Fruit fly (Drosophila melanogaster) whole organism, embryonic: ENCODE data around the gene CG13996.

Source experiments
- Awh ChIP-seq: fragments of 200-800 bp; sonication (Bioruptor generic); IDR thresholded peaks from 2 replicates; pipeline ENCODE4, ENCODE4 v1.3.6; 2022; ENCODE audit warnings: missing biosample characterization, missing genetic modification characterization
- BEAF-32 ChIP-seq: fragments of 200-800 bp; sonication (Bioruptor generic); optimal IDR thresholded peaks from 3 replicates; lab custom pipeline; 2017; ENCODE audit warnings: missing biosample characterization, missing genetic modification characterization, mild to moderate bottlenecking, moderate library complexity, missing genetic modification reagents
- CG10274 ChIP-seq: fragments of 200-800 bp; sonication (Bioruptor generic); optimal IDR thresholded peaks from 3 replicates; lab custom pipeline; 2017; ENCODE audit warnings: missing biosample characterization, mild to moderate bottlenecking, missing genetic modification characterization
- CG11504 ChIP-seq: fragments of 200-800 bp; sonication (Bioruptor generic); optimal IDR thresholded peaks from 3 replicates; lab custom pipeline; 2019; ENCODE audit warnings: missing biosample characterization, mild to moderate bottlenecking, missing genetic modification characterization, moderate library complexity
- CG11560 ChIP-seq: fragments of 200-800 bp; sonication (Bioruptor generic); IDR thresholded peaks from 3 replicates; pipeline ENCODE4 v1.3.6; 2022; ENCODE audit warnings: missing biosample characterization, missing genetic modification characterization
- CG12104 ChIP-seq: fragments of 200-800 bp; sonication (Bioruptor generic); optimal IDR thresholded peaks from 3 replicates; lab custom pipeline; 2016; ENCODE audit warnings: missing biosample characterization, missing genetic modification characterization
- CG14441 ChIP-seq: fragments of 200-800 bp; sonication (Bioruptor generic); IDR thresholded peaks from 2 replicates; pipeline ENCODE4 v1.3.6; 2022; ENCODE audit warnings: missing biosample characterization, missing genetic modification characterization
- CG14710 ChIP-seq: fragments of 200-800 bp; sonication (Bioruptor generic); optimal IDR thresholded peaks from 3 replicates; lab custom pipeline; 2019; ENCODE audit warnings: missing biosample characterization, mild to moderate bottlenecking, missing genetic modification characterization, moderate library complexity
- CG17912 ChIP-seq: fragments of 200-800 bp; sonication (Bioruptor generic); optimal IDR thresholded peaks from 2 replicates; lab custom pipeline; 2018; ENCODE audit warnings: missing biosample characterization, mild to moderate bottlenecking, missing genetic modification characterization
- CG2116 ChIP-seq: fragments of 200-800 bp; sonication (Bioruptor generic); optimal IDR thresholded peaks from 3 replicates; lab custom pipeline; 2018; ENCODE audit warnings: missing biosample characterization, mild to moderate bottlenecking, missing genetic modification characterization
- CG2199 ChIP-seq: fragments of 200-800 bp; sonication (Bioruptor generic); IDR thresholded peaks from 3 replicates; pipeline ENCODE4 v1.3.6; 2022; ENCODE audit warnings: missing biosample characterization, missing genetic modification characterization
- CG3163 ChIP-seq: fragments of 200-800 bp; sonication (Bioruptor generic); optimal IDR thresholded peaks from 3 replicates; lab custom pipeline; 2016; ENCODE audit warnings: missing biosample characterization, missing genetic modification characterization
- CG3726 ChIP-seq: fragments of 200-800 bp; sonication (Bioruptor generic); IDR thresholded peaks from 3 replicates; pipeline ENCODE4, ENCODE4 v1.3.6; 2022; ENCODE audit warnings: missing biosample characterization, missing genetic modification characterization
- CG4360 ChIP-seq: fragments of 200-800 bp; sonication (Bioruptor generic); IDR thresholded peaks from 2 replicates; pipeline ENCODE4 v1.3.6; 2022; ENCODE audit warnings: missing biosample characterization, missing genetic modification characterization
- CG4707 ChIP-seq: fragments of 200-800 bp; sonication (Bioruptor generic); optimal IDR thresholded peaks from 2 replicates; lab custom pipeline; 2018; ENCODE audit warnings: missing biosample characterization, mild to moderate bottlenecking, missing genetic modification characterization, moderate library complexity
- CG8359 ChIP-seq: fragments of 200-800 bp; sonication (Bioruptor generic); optimal IDR thresholded peaks from 2 replicates; lab custom pipeline; 2017; ENCODE audit warnings: missing biosample characterization, mild to moderate bottlenecking, missing genetic modification characterization, borderline replicate concordance
- CG9797 ChIP-seq: fragments of 200-800 bp; sonication (Bioruptor generic); optimal IDR thresholded peaks from 3 replicates; lab custom pipeline; 2018; ENCODE audit warnings: missing biosample characterization, mild to moderate bottlenecking, missing genetic modification characterization
- CG9817 ChIP-seq: fragments of 200-800 bp; sonication (Bioruptor generic); optimal IDR thresholded peaks from 2 replicates; lab custom pipeline; 2018; ENCODE audit warnings: missing biosample characterization, mild to moderate bottlenecking, missing genetic modification characterization, moderate library complexity
- Gsc ChIP-seq: fragments of 200-800 bp; sonication (Bioruptor generic); IDR thresholded peaks from 2 replicates; pipeline ENCODE4 v1.3.6; 2022; ENCODE audit warnings: missing biosample characterization, missing genetic modification characterization
- HLH4C ChIP-seq: fragments of 200-800 bp; sonication (Bioruptor generic); IDR thresholded peaks from 3 replicates; pipeline ENCODE4 v1.3.6; 2022; ENCODE audit warnings: missing biosample characterization, missing genetic modification characterization; ENCODE audit not compliant: partially characterized antibody
- Hey ChIP-seq: fragments of 200-800 bp; sonication (Bioruptor generic); optimal IDR thresholded peaks from 3 replicates; lab custom pipeline; 2018; ENCODE audit warnings: missing biosample characterization, mild to moderate bottlenecking, missing genetic modification characterization
- HmgZ ChIP-seq: fragments of 200-800 bp; sonication (Bioruptor generic); optimal IDR thresholded peaks from 2 replicates; lab custom pipeline; 2018; ENCODE audit warnings: missing biosample characterization, mild to moderate bottlenecking, missing genetic modification characterization
- Hmx ChIP-seq: fragments of 200-800 bp; sonication (Bioruptor generic); optimal IDR thresholded peaks from 2 replicates; lab custom pipeline; 2016; ENCODE audit warnings: missing biosample characterization, missing genetic modification characterization
- Hr39 ChIP-seq: fragments of >200 bp; optimal IDR thresholded peaks from 2 replicates; lab custom pipeline; 2017
- Max ChIP-seq: fragments of 200-800 bp; sonication (Bioruptor generic); optimal IDR thresholded peaks from 2 replicates; lab custom pipeline; 2016; ENCODE audit warnings: missing biosample characterization, mild to moderate bottlenecking, missing genetic modification characterization
- Meics ChIP-seq: fragments of 200-800 bp; sonication (Bioruptor generic); optimal IDR thresholded peaks from 2 replicates; lab custom pipeline; 2017; ENCODE audit warnings: missing biosample characterization, mild to moderate bottlenecking, missing genetic modification characterization
- Mrtf ChIP-seq: fragments of 200-800 bp; sonication (Bioruptor generic); IDR thresholded peaks from 3 replicates; pipeline ENCODE4 v1.3.6; 2022; ENCODE audit warnings: missing biosample characterization, missing genetic modification characterization
- Neu2 ChIP-seq: fragments of 200-800 bp; sonication (Bioruptor generic); optimal IDR thresholded peaks from 3 replicates; lab custom pipeline; 2016; ENCODE audit warnings: missing biosample characterization, missing genetic modification characterization, borderline replicate concordance
- Nf-YA ChIP-seq: fragments of 200-800 bp; sonication (Bioruptor generic); IDR thresholded peaks from 2 replicates; pipeline ENCODE4 v1.3.6; 2022; ENCODE audit warnings: missing biosample characterization, missing genetic modification characterization
- Stat92E ChIP-seq, 3 experiments: fragments of >200 bp in 2 of 3; fragments of 200-800 bp in 1 of 3; sonication (Bioruptor generic) in 1 of 3; optimal IDR thresholded peaks; 2 replicates each; lab custom pipeline; 2017 to 2019; ENCODE audit warnings: missing biosample characterization in 3 of 3, missing genetic modification characterization in 3 of 3, mild to moderate bottlenecking in 1 of 3, moderate library complexity in 1 of 3
- Usf ChIP-seq: fragments of 200-800 bp; sonication (Bioruptor generic); optimal IDR thresholded peaks from 2 replicates; lab custom pipeline; 2017; ENCODE audit warnings: missing genotype, missing biosample characterization, missing genetic modification characterization
- ara ChIP-seq: fragments of 200-800 bp; sonication (Bioruptor generic); IDR thresholded peaks from 2 replicates; pipeline ENCODE4 v1.3.6; 2022; ENCODE audit warnings: missing biosample characterization, missing genetic modification characterization
- bsh ChIP-seq, 2 experiments: fragments of 200-800 bp; sonication (Bioruptor generic); optimal IDR thresholded peaks; 2 replicates each; lab custom pipeline; 2017 to 2018; ENCODE audit warnings: mild to moderate bottlenecking in 2 of 2, missing biosample characterization in 2 of 2, missing genetic modification characterization in 2 of 2, moderate library complexity in 1 of 2
- dimm ChIP-seq: fragments of 200-800 bp; sonication (Bioruptor generic); IDR thresholded peaks from 2 replicates; pipeline ENCODE4 v1.3.6; 2022; ENCODE audit warnings: missing biosample characterization, missing genetic modification characterization
- ems ChIP-seq: fragments of 200-800 bp; sonication (Bioruptor generic); optimal IDR thresholded peaks from 3 replicates; lab custom pipeline; 2016; ENCODE audit warnings: missing biosample characterization, missing genetic modification characterization
- exex ChIP-seq: fragments of 200-800 bp; sonication (Bioruptor generic); optimal IDR thresholded peaks from 4 replicates; lab custom pipeline; 2018; ENCODE audit warnings: missing biosample characterization, mild to moderate bottlenecking, missing genetic modification characterization, moderate library complexity
- gro ChIP-seq: fragments of 200-800 bp; sonication (Bioruptor generic); optimal IDR thresholded peaks from 2 replicates; lab custom pipeline; 2016; ENCODE audit warnings: missing biosample characterization, missing genetic modification characterization
- hb ChIP-seq: fragments of 200-800 bp; sonication (Bioruptor generic); IDR thresholded peaks from 3 replicates; pipeline ENCODE4 v1.3.6; 2022; ENCODE audit warnings: missing biosample characterization, missing genetic modification characterization; ENCODE audit not compliant: partially characterized antibody
- jumu ChIP-seq: fragments of 200-800 bp; sonication (Bioruptor generic); optimal IDR thresholded peaks from 3 replicates; lab custom pipeline; 2016; ENCODE audit warnings: missing biosample characterization, missing genetic modification characterization
- kah ChIP-seq: fragments of 200-800 bp; sonication (Bioruptor generic); optimal IDR thresholded peaks from 2 replicates; lab custom pipeline; 2018; ENCODE audit warnings: missing biosample characterization, mild to moderate bottlenecking, missing genetic modification characterization
- lilli ChIP-seq: fragments of 200-800 bp; sonication (Bioruptor generic); optimal IDR thresholded peaks from 3 replicates; lab custom pipeline; 2016; ENCODE audit warnings: missing biosample characterization, missing genetic modification characterization
- lola ChIP-seq, 3 experiments: fragments of >200 bp in 2 of 3; fragments of 200-800 bp in 1 of 3; sonication (Bioruptor generic) in 1 of 3; optimal IDR thresholded peaks; 2 replicates each; lab custom pipeline; 2017 to 2019; ENCODE audit warnings: missing biosample characterization in 3 of 3, missing genetic modification characterization in 3 of 3, mild to moderate bottlenecking in 1 of 3, moderate library complexity in 1 of 3
- luna ChIP-seq: fragments of 200-800 bp; sonication (Bioruptor generic); optimal IDR thresholded peaks from 2 replicates; lab custom pipeline; 2016; ENCODE audit warnings: missing biosample characterization, missing genetic modification characterization
- prd ChIP-seq, 3 experiments: fragments of >200 bp in 2 of 3; fragments of 200-800 bp in 1 of 3; sonication (Bioruptor generic) in 1 of 3; optimal IDR thresholded peaks in 2 of 3; IDR thresholded peaks in 1 of 3; 2 replicates in 2 of 3; 3 replicates in 1 of 3; pipeline versions ENCODE4 v1.3.6 to Lab custom; 2017 to 2022; ENCODE audit warnings: missing biosample characterization in 1 of 3, missing genetic modification characterization in 1 of 3
- pum ChIP-seq: fragments of 200-800 bp; sonication (Bioruptor generic); optimal IDR thresholded peaks from 2 replicates; lab custom pipeline; 2016; ENCODE audit warnings: missing biosample characterization, missing genetic modification characterization
- ro ChIP-seq: fragments of 200-800 bp; sonication (Bioruptor generic); IDR thresholded peaks from 2 replicates; pipeline ENCODE4 v1.3.6; 2022; ENCODE audit warnings: missing biosample characterization, missing genetic modification characterization
- sc ChIP-seq, 3 experiments: fragments of >200 bp in 2 of 3; fragments of 200-800 bp in 1 of 3; sonication (Bioruptor generic) in 1 of 3; optimal IDR thresholded peaks; 2 replicates in 2 of 3; 3 replicates in 1 of 3; lab custom pipeline; 2017; ENCODE audit warnings: mild to moderate bottlenecking in 1 of 3, missing biosample characterization in 1 of 3, missing genetic modification characterization in 1 of 3, missing genetic modification reagents in 1 of 3
- trem ChIP-seq: fragments of 200-800 bp; optimal IDR thresholded peaks from 3 replicates; lab custom pipeline; 2019; ENCODE audit warnings: missing biosample characterization, mild to moderate bottlenecking, missing genetic modification characterization, moderate library complexity
- unpg ChIP-seq: fragments of 200-800 bp; sonication (Bioruptor generic); optimal IDR thresholded peaks from 3 replicates; lab custom pipeline; 2018; ENCODE audit warnings: missing biosample characterization, mild to moderate bottlenecking, missing genetic modification characterization, moderate library complexity

Gene CG13996

DNA sequence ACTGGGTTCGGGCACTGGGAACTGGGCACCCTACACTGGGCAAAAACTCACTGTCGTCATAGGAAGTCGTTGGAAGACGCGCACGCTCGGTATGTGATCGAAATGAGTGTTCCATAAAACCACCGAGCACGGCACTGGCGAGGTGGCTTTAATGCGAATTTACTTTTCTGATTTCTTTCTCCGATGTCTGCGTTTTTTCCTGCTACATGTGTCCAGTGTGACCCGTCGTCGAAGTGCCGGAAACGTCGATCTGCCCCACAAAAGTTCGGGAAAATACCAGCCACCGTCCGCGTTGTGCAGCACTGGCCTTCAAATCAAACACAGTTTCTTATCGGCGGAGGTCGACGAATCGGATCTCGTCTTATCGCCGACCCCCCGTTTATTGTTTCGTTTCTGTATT lies 21.4 kb upstream of the CG13996 start, which contains the start of gene Kdm5 (continued):
- TF ChIP-seq ara (GFP tag; lab: Robert Waterston, UW) (peak; percentile 47; the same call in 1 of the 2 replicates), HmgZ (tag; lab: Kevin White, UChicago) (peak; percentile 62), Nf-YA (GFP tag; lab: Robert Waterston, UW) (0 out of 2 replicates have a peak, but pooled peaks have one; percentile 11), BEAF-32 (GFP tag; lab: Kevin White, UChicago) (peak; percentile 43), exex (tag; lab: Kevin White, UChicago) (peak; percentile 37), CG3726 (GFP tag; lab: Robert Waterston, UW) (no peak), CG12104 (GFP tag; lab: Kevin White, UChicago) (no peak), Awh (GFP tag; lab: Robert Waterston, UW) (no peak), hb (GFP tag; lab: Robert Waterston, UW) (no peak), jumu (peak; percentile 37), CG11560 (tag; lab: Robert Waterston, UW) (no peak), Neu2 (no peak), pum (no peak), CG14441 (GFP tag; lab: Robert Waterston, UW) (no peak), Max (GFP tag; lab: Kevin White, UChicago) (no peak), sc (optimal IDR thresholded peaks at IDR 0.05; lab: Kevin White, UChicago) (no peak), sc (GFP tag; optimal IDR thresholded peaks at IDR 0.05; lab: Kevin White, UChicago) (no peak), prd (optimal IDR thresholded peaks at IDR 0.05; lab: Kevin White, UChicago) (no peak), prd (GFP tag; IDR thresholded peaks at IDR 0.05; lab: Robert Waterston, UW) (peak; percentile 45; the same call in 1 of the 3 replicates), kah (GFP tag; lab: Kevin White, UChicago) (no peak), CG8359 (GFP tag; lab: Kevin White, UChicago) (peak; percentile 16), unpg (no peak), CG9797 (GFP tag; lab: Kevin White, UChicago) (peak; percentile 89), Gsc (no peak), trem (tag; lab: Kevin White, UChicago) (peak; percentile 35), CG10274 (peak; percentile 65), CG2116 (GFP tag; lab: Kevin White, UChicago) (peak; percentile 26), CG14710 (tag; lab: Kevin White, UChicago) (peak; percentile 46), gro (GFP tag; lab: Kevin White, UChicago) (peak; percentile 22), CG11504 (peak; percentile 37), ems (GFP tag; lab: Kevin White, UChicago) (no peak), lola (GFP tag; optimal IDR thresholded peaks at IDR 0.05; lab: Kevin White, UChicago) (no peak), dimm (no peak), CG17912 (no peak), Hey (tag; lab: Kevin White, UChicago) (no peak), lilli (peak; percentile 13), Mrtf (GFP tag; lab: Robert Waterston, UW) (no peak), CG2199 (GFP tag; lab: Robert Waterston, UW) (0 out of 3 replicates have a peak, but pooled peaks have one; percentile 49), Hmx (GFP tag; lab: Kevin White, UChicago) (no peak), ro (no peak), CG9817 (tag; lab: Kevin White, UChicago) (peak; percentile 11), HLH4C (GFP tag; lab: Robert Waterston, UW) (no peak), Meics (GFP tag; lab: Kevin White, UChicago) (peak; percentile 39), CG4360 (GFP tag; lab: Robert Waterston, UW) (no peak), Hr39 (no peak), bsh (GFP tag; optimal IDR thresholded peaks at IDR 0.05; lab: Kevin White, UChicago) (no peak), CG4707 (GFP tag; lab: Kevin White, UChicago) (no peak), luna (GFP tag; lab: Kevin White, UChicago) (no peak), CG3163 (no peak), Usf (no peak), Stat92E (GFP tag; optimal IDR thresholded peaks at IDR 0.05; lab: Kevin White, UChicago) (peak in 1 of 3 experiments; percentile 4)
